Fruit fly (Drosophila melanogaster): ENCODE measurements around the gene Anp.

Anp gene

DNA sequence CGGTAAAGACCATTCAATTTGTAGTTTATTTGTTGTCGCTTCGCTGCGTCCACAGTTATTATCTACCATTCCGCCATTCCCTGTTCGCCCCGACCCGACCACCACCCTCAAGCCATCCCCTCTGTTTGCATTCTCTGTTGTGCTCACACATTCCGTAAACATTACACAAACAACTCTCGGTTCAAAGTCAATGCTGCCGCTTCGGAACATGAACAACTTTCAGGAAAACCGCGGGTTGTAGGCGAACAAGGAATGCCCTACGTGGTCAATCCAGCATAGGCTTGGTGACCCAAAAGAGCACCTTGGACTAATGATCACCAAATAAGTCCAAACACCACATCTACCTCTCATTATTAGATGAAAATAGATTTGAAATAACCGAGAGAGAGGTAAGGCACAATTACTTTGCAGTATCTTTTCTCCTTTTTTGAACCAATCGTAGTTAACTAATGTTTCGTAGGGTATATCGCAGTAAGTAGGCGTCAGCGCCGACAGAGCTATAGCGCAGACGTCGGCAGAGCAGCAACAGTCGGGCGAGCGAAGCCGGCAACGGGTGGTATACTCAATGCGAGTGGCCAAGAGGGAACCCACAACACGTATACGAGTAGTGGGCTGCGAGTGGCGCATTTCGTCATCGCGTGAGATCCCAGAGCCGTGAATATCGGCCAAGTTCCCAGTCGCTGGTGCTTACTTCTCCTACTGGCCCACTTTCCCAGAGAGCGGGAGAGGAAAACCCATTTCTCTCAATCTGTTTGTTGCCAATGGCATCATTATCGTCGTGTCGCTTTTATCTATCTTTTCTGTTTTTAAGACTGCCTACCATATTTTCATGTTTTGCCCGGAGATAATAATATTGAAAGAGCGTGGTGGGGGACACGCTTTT lies 6.4 kb upstream of the Anp start (continued):
- peak; percentile 93 for TF ChIP-seq Xbp1 (GFP tag; optimal IDR thresholded peaks at IDR 0.05)
- TF ChIP-seq caup (GFP tag; optimal IDR thresholded peaks at IDR 0.05; ENCODE audit: severe bottlenecking), result peak; percentile 96
- peak; percentile 94 for TF ChIP-seq luna (GFP tag; optimal IDR thresholded peaks at IDR 0.05)
- TF ChIP-seq CG34376 (GFP tag; optimal IDR thresholded peaks at IDR 0.05), result peak; percentile 87
- TF ChIP-seq CG3281 (GFP tag; optimal IDR thresholded peaks at IDR 0.05), result peak; percentile 96
- peak; percentile 86 for TF ChIP-seq CG10366 (GFP tag; IDR thresholded peaks at IDR 0.05)
- TF ChIP-seq fru (optimal IDR thresholded peaks at IDR 0.05), result no peak
- peak; percentile 90 for TF ChIP-seq CG1024 (GFP tag; IDR thresholded peaks at IDR 0.05)
- peak; percentile 26 for TF ChIP-seq nom (GFP tag; optimal IDR thresholded peaks at IDR 0.05)
- TF ChIP-seq HLH54F (GFP tag; optimal IDR thresholded peaks at IDR 0.05), result peak; percentile 94
- TF ChIP-seq CG10979 (tag; optimal IDR thresholded peaks at IDR 0.05), result peak; percentile 97
- TF ChIP-seq CG34422 (GFP tag; IDR thresholded peaks at IDR 0.05), result peak; percentile 94
- TF ChIP-seq ro (GFP tag; IDR thresholded peaks at IDR 0.05), result peak; percentile 85
- TF ChIP-seq ATbp (GFP tag; optimal IDR thresholded peaks at IDR 0.05), result peak; percentile 94
- peak; percentile 91 for TF ChIP-seq Vsx1 (GFP tag; optimal IDR thresholded peaks at IDR 0.05)
- TF ChIP-seq CG7839 (tag; optimal IDR thresholded peaks at IDR 0.05), result peak; percentile 97
- peak; percentile 80 for TF ChIP-seq Spps (tag; optimal IDR thresholded peaks at IDR 0.05)
- peak; percentile 96 for TF ChIP-seq phol (tag; optimal IDR thresholded peaks at IDR 0.05)
- TF ChIP-seq Nf-YB (GFP tag; optimal IDR thresholded peaks at IDR 0.05), result peak; percentile 81
- TF ChIP-seq CG8359 (GFP tag; optimal IDR thresholded peaks at IDR 0.05; ENCODE audit: borderline replicate concordance), result peak; percentile 84
- peak; percentile 94 for TF ChIP-seq CG15011 (GFP tag; optimal IDR thresholded peaks at IDR 0.05)
- peak; percentile 90 to 94 for TF ChIP-seq Hr51 (GFP tag; optimal IDR thresholded peaks at IDR 0.05)
- TF ChIP-seq aop (GFP tag; IDR thresholded peaks at IDR 0.05), result peak; percentile 95
- TF ChIP-seq Rx (GFP tag; IDR thresholded peaks at IDR 0.05), result peak; percentile 91
- peak; percentile 62 for TF ChIP-seq Kr (GFP tag; optimal IDR thresholded peaks at IDR 0.05)
- TF ChIP-seq H15 (GFP tag; IDR thresholded peaks at IDR 0.05), result peak; percentile 79; the same call in 2 of the 3 replicates
- TF ChIP-seq Max (GFP tag; optimal IDR thresholded peaks at IDR 0.05), result peak; percentile 97
- TF ChIP-seq z (GFP tag; IDR thresholded peaks at IDR 0.05), result peak; percentile 66; the same call in 1 of the 3 replicates
- peak; percentile 63; the same call in 1 of the 2 replicates for TF ChIP-seq sim (GFP tag; IDR thresholded peaks at IDR 0.05)
- peak; percentile 73 for TF ChIP-seq CG11247 (GFP tag; IDR thresholded peaks at IDR 0.05)
- TF ChIP-seq chm (GFP tag; IDR thresholded peaks at IDR 0.05), result peak; percentile 52; the same call in 1 of the 2 replicates
- TF ChIP-seq HHEX (GFP tag; optimal IDR thresholded peaks at IDR 0.05), result peak; percentile 96
- TF ChIP-seq CG14050 (GFP tag; IDR thresholded peaks at IDR 0.05), result peak; percentile 96
- TF ChIP-seq Hmx (GFP tag; optimal IDR thresholded peaks at IDR 0.05), result peak; percentile 93
- TF ChIP-seq mld (GFP tag; IDR thresholded peaks at IDR 0.05; ENCODE audit: partially characterized antibody), result no peak
- peak; percentile 74 for TF ChIP-seq ham (GFP tag; IDR thresholded peaks at IDR 0.05)
- TF ChIP-seq D19B (GFP tag; optimal IDR thresholded peaks at IDR 0.05), result peak; percentile 93
- peak; percentile 88 for TF ChIP-seq CG3407 (GFP tag; optimal IDR thresholded peaks at IDR 0.05)
- TF ChIP-seq CG2712 (tag; optimal IDR thresholded peaks at IDR 0.05), result peak; percentile 94
- TF ChIP-seq CG8290 (GFP tag; optimal IDR thresholded peaks at IDR 0.05), result peak; percentile 89
- peak; percentile 29 to 94 for TF ChIP-seq CG8290 (tag; optimal IDR thresholded peaks at IDR 0.05)
- TF ChIP-seq MBD-R2 (GFP tag; IDR thresholded peaks at IDR 0.05), result peak; percentile 91
- peak; percentile 93 for TF ChIP-seq CG15514 (GFP tag; optimal IDR thresholded peaks at IDR 0.05)
- peak; percentile 90 for TF ChIP-seq NC2α (GFP tag; optimal IDR thresholded peaks at IDR 0.05)
- peak; percentile 93 for TF ChIP-seq CG10565 (GFP tag; optimal IDR thresholded peaks at IDR 0.05)
- peak; percentile 82 for TF ChIP-seq Fer2 (tag; optimal IDR thresholded peaks at IDR 0.05)
- no peak for TF ChIP-seq ac (GFP tag; optimal IDR thresholded peaks at IDR 0.05)
- peak; percentile 93 for TF ChIP-seq Ets97D (GFP tag; optimal IDR thresholded peaks at IDR 0.05)
